Fruit fly (Drosophila melanogaster) whole organism, embryonic: Measurements from ENCODE around the gene Tomosyn.

ENCODE experiments used
- B-H2 ChIP-seq: fragments of 200-800 bp; sonication (Bioruptor generic); optimal IDR thresholded peaks from 2 replicates; lab custom pipeline; 2018; ENCODE audit warnings: missing biosample characterization, mild to moderate bottlenecking, missing genetic modification characterization
- CG10979 ChIP-seq: fragments of 200-800 bp; sonication (Bioruptor generic); optimal IDR thresholded peaks from 2 replicates; lab custom pipeline; 2018; ENCODE audit warnings: missing biosample characterization, mild to moderate bottlenecking, missing genetic modification characterization, moderate library complexity
- CG11398 ChIP-seq: fragments of 200-800 bp; sonication (Bioruptor generic); optimal IDR thresholded peaks from 2 replicates; lab custom pipeline; 2016; ENCODE audit warnings: missing biosample characterization, missing genetic modification characterization
- CG11504 ChIP-seq: fragments of 200-800 bp; sonication (Bioruptor generic); optimal IDR thresholded peaks from 3 replicates; lab custom pipeline; 2019; ENCODE audit warnings: missing biosample characterization, mild to moderate bottlenecking, missing genetic modification characterization, moderate library complexity
- CG1233 ChIP-seq: fragments of 200-800 bp; sonication (Bioruptor generic); optimal IDR thresholded peaks from 4 replicates; lab custom pipeline; 2018; ENCODE audit warnings: missing biosample characterization, mild to moderate bottlenecking, missing genetic modification characterization
- CG12942 ChIP-seq: fragments of 200-800 bp; sonication (Bioruptor generic); optimal IDR thresholded peaks from 3 replicates; lab custom pipeline; 2016; ENCODE audit warnings: missing biosample characterization, missing genetic modification characterization
- CG14014 ChIP-seq: fragments of 200-800 bp; sonication (Bioruptor generic); IDR thresholded peaks from 2 replicates; pipeline ENCODE4 v1.3.6; 2022; ENCODE audit warnings: missing biosample characterization, missing genetic modification characterization
- CG15479 ChIP-seq: fragments of 200-800 bp; sonication (Bioruptor generic); optimal IDR thresholded peaks from 3 replicates; lab custom pipeline; 2019; ENCODE audit warnings: missing biosample characterization, mild to moderate bottlenecking, missing genetic modification characterization, moderate library complexity
- CG17186 ChIP-seq: fragments of 200-800 bp; sonication (Bioruptor generic); optimal IDR thresholded peaks from 3 replicates; lab custom pipeline; 2017; ENCODE audit warnings: missing biosample characterization, missing genetic modification reagents, missing genetic modification characterization
- CG17359 ChIP-seq: fragments of 200-800 bp; sonication (Bioruptor generic); optimal IDR thresholded peaks from 3 replicates; lab custom pipeline; 2018; ENCODE audit warnings: missing biosample characterization, mild to moderate bottlenecking, missing genetic modification characterization, moderate library complexity
- CG17361 ChIP-seq: fragments of 200-800 bp; sonication (Bioruptor generic); IDR thresholded peaks from 3 replicates; pipeline ENCODE4 v1.3.6; 2022; ENCODE audit warnings: missing biosample characterization, missing genetic modification characterization
- CG17802 ChIP-seq: fragments of 200-800 bp; sonication (Bioruptor generic); optimal IDR thresholded peaks from 2 replicates; lab custom pipeline; 2018; ENCODE audit warnings: missing biosample characterization, mild to moderate bottlenecking, missing genetic modification characterization, moderate library complexity
- CG18619 ChIP-seq: fragments of 200-800 bp; sonication (Bioruptor generic); optimal IDR thresholded peaks from 3 replicates; lab custom pipeline; 2017; ENCODE audit warnings: missing biosample characterization, mild to moderate bottlenecking, missing genetic modification characterization
- CG2120 ChIP-seq: fragments of 200-800 bp; sonication (Bioruptor generic); optimal IDR thresholded peaks from 3 replicates; lab custom pipeline; 2016; ENCODE audit warnings: missing biosample characterization, missing genetic modification characterization
- CG32532 ChIP-seq: fragments of 200-800 bp; sonication (Bioruptor generic); IDR thresholded peaks from 2 replicates; pipeline ENCODE4 v1.3.6; 2022; ENCODE audit warnings: missing biosample characterization, missing genetic modification characterization
- CG34224 ChIP-seq: fragments of 200-800 bp; sonication (Bioruptor generic); IDR thresholded peaks from 3 replicates; pipeline ENCODE4 v1.3.6; 2022; ENCODE audit warnings: missing biosample characterization, missing genetic modification characterization; ENCODE audit not compliant: partially characterized antibody
- CG34376 ChIP-seq: fragments of 200-800 bp; sonication (Bioruptor generic); optimal IDR thresholded peaks from 2 replicates; lab custom pipeline; 2018; ENCODE audit warnings: missing biosample characterization, mild to moderate bottlenecking, missing genetic modification characterization
- CG4282 ChIP-seq: fragments of 200-800 bp; sonication (Bioruptor generic); optimal IDR thresholded peaks from 2 replicates; lab custom pipeline; 2016; ENCODE audit warnings: missing biosample characterization, missing genetic modification characterization
- CG5245 ChIP-seq: fragments of 200-800 bp; sonication (Bioruptor generic); optimal IDR thresholded peaks from 3 replicates; lab custom pipeline; 2016; ENCODE audit warnings: missing biosample characterization, missing genetic modification characterization
- CG8765 ChIP-seq: fragments of 200-800 bp; sonication (Bioruptor generic); IDR thresholded peaks from 2 replicates; pipeline ENCODE4 v1.3.6; 2022; ENCODE audit warnings: missing biosample characterization, missing genetic modification characterization
- CG9215 ChIP-seq: fragments of 200-800 bp; sonication (Bioruptor generic); IDR thresholded peaks from 2 replicates; pipeline ENCODE4 v1.3.6; 2022; ENCODE audit warnings: missing biosample characterization, missing genetic modification characterization
- Camta ChIP-seq: fragments of 200-800 bp; sonication (Bioruptor generic); optimal IDR thresholded peaks from 2 replicates; lab custom pipeline; 2016; ENCODE audit warnings: missing biosample characterization, missing genetic modification characterization
- Chrac-16 ChIP-seq: fragments of 200-800 bp; sonication (Bioruptor generic); optimal IDR thresholded peaks from 3 replicates; lab custom pipeline; 2016; ENCODE audit warnings: missing biosample characterization, missing genetic modification characterization
- D19A ChIP-seq: fragments of 200-800 bp; optimal IDR thresholded peaks from 3 replicates; lab custom pipeline; 2019; ENCODE audit warnings: missing biosample characterization, mild to moderate bottlenecking, missing genetic modification characterization, moderate library complexity
- D19B ChIP-seq: fragments of 200-800 bp; sonication (Bioruptor generic); optimal IDR thresholded peaks from 2 replicates; lab custom pipeline; 2017; ENCODE audit warnings: missing biosample characterization, mild to moderate bottlenecking, missing genetic modification characterization
- Dp ChIP-seq: fragments of 200-800 bp; sonication (Bioruptor generic); optimal IDR thresholded peaks from 2 replicates; lab custom pipeline; 2018; ENCODE audit warnings: missing biosample characterization, mild to moderate bottlenecking, missing genetic modification characterization, moderate library complexity
- Gug ChIP-seq: fragments of 200-800 bp; sonication (Bioruptor generic); IDR thresholded peaks from 4 replicates; pipeline ENCODE4 v1.3.6; 2022; ENCODE audit warnings: missing biosample characterization, missing genetic modification characterization
- HLH3B ChIP-seq: fragments of 200-800 bp; sonication (Bioruptor generic); IDR thresholded peaks from 2 replicates; pipeline ENCODE4 v1.3.6; 2022; ENCODE audit warnings: missing biosample characterization, missing genetic modification characterization
- Jarid2 ChIP-seq: fragments of 200-800 bp; sonication (Bioruptor generic); optimal IDR thresholded peaks from 3 replicates; lab custom pipeline; 2017; ENCODE audit warnings: mild to moderate bottlenecking, missing biosample characterization, missing genetic modification reagents, missing genetic modification characterization
- Max ChIP-seq: fragments of 200-800 bp; sonication (Bioruptor generic); optimal IDR thresholded peaks from 2 replicates; lab custom pipeline; 2016; ENCODE audit warnings: missing biosample characterization, mild to moderate bottlenecking, missing genetic modification characterization
- Meics ChIP-seq: fragments of 200-800 bp; sonication (Bioruptor generic); optimal IDR thresholded peaks from 2 replicates; lab custom pipeline; 2017; ENCODE audit warnings: missing biosample characterization, mild to moderate bottlenecking, missing genetic modification characterization
- Nf-YC ChIP-seq: fragments of 200-800 bp; optimal IDR thresholded peaks from 3 replicates; lab custom pipeline; 2019; ENCODE audit warnings: missing biosample characterization, mild to moderate bottlenecking, missing genetic modification characterization, moderate library complexity
- PHDP ChIP-seq: fragments of 200-800 bp; sonication (Bioruptor generic); optimal IDR thresholded peaks from 3 replicates; lab custom pipeline; 2018; ENCODE audit warnings: missing biosample characterization, mild to moderate bottlenecking, missing genetic modification characterization, moderate library complexity
- Ptx1 ChIP-seq: fragments of 200-800 bp; sonication (Bioruptor generic); IDR thresholded peaks from 2 replicates; pipeline ENCODE4 v1.3.6; 2022; ENCODE audit warnings: missing biosample characterization, missing genetic modification characterization
- Ravus ChIP-seq: fragments of 200-800 bp; sonication (Bioruptor generic); IDR thresholded peaks from 2 replicates; pipeline ENCODE4 v1.3.6; 2022; ENCODE audit warnings: missing biosample characterization, missing genetic modification characterization
- Rx ChIP-seq: fragments of 200-800 bp; sonication (Bioruptor generic); IDR thresholded peaks from 2 replicates; pipeline ENCODE4 v1.3.6; 2022; ENCODE audit warnings: missing biosample characterization, missing genetic modification characterization
- Spps ChIP-seq: fragments of 200-800 bp; sonication (Bioruptor generic); optimal IDR thresholded peaks from 2 replicates; lab custom pipeline; 2018; ENCODE audit warnings: missing biosample characterization, mild to moderate bottlenecking, missing genetic modification characterization
- abd-A ChIP-seq: fragments of 200-800 bp; sonication (Bioruptor generic); optimal IDR thresholded peaks from 3 replicates; lab custom pipeline; 2019; ENCODE audit warnings: missing biosample characterization, mild to moderate bottlenecking, missing genetic modification characterization, moderate library complexity
- bigmax ChIP-seq: fragments of 200-800 bp; sonication (Bioruptor generic); optimal IDR thresholded peaks from 2 replicates; lab custom pipeline; 2018; ENCODE audit warnings: missing biosample characterization, mild to moderate bottlenecking, missing genetic modification characterization
- cas ChIP-seq: fragments of 200-800 bp; sonication (Bioruptor generic); IDR thresholded peaks from 2 replicates; pipeline ENCODE4 v1.3.6; 2022; ENCODE audit warnings: missing biosample characterization, missing genetic modification characterization
- chn ChIP-seq: fragments of 200-800 bp; sonication (Bioruptor generic); optimal IDR thresholded peaks from 2 replicates; lab custom pipeline; 2016; ENCODE audit warnings: missing biosample characterization, missing genetic modification characterization
- ems ChIP-seq: fragments of 200-800 bp; sonication (Bioruptor generic); optimal IDR thresholded peaks from 3 replicates; lab custom pipeline; 2016; ENCODE audit warnings: missing biosample characterization, missing genetic modification characterization
- h ChIP-seq: fragments of >200 bp; optimal IDR thresholded peaks from 2 replicates; lab custom pipeline; 2017
- jigr1 ChIP-seq: fragments of 200-800 bp; sonication (Bioruptor generic); IDR thresholded peaks from 3 replicates; pipeline ENCODE4 v1.3.6; 2022; ENCODE audit warnings: missing biosample characterization, missing genetic modification characterization
- mam ChIP-seq: fragments of 200-800 bp; sonication (Bioruptor generic); optimal IDR thresholded peaks from 3 replicates; lab custom pipeline; 2016; ENCODE audit warnings: missing biosample characterization, missing genetic modification characterization
- p53 ChIP-seq: fragments of 200-800 bp; sonication (Bioruptor generic); optimal IDR thresholded peaks from 2 replicates; lab custom pipeline; 2016; ENCODE audit warnings: missing biosample characterization, missing genetic modification characterization
- pfk ChIP-seq: fragments of 200-800 bp; sonication (Bioruptor generic); optimal IDR thresholded peaks from 2 replicates; lab custom pipeline; 2018; ENCODE audit warnings: missing biosample characterization, mild to moderate bottlenecking, missing genetic modification characterization, moderate library complexity
- sisA ChIP-seq: fragments of 200-800 bp; sonication (Bioruptor generic); IDR thresholded peaks from 2 replicates; pipeline ENCODE4 v1.3.6; 2022; ENCODE audit warnings: missing biosample characterization, missing genetic modification characterization
- sqz ChIP-seq: fragments of 200-800 bp; sonication (Bioruptor generic); optimal IDR thresholded peaks from 3 replicates; lab custom pipeline; 2018; ENCODE audit warnings: missing biosample characterization, mild to moderate bottlenecking, missing genetic modification characterization
- trem ChIP-seq: fragments of 200-800 bp; optimal IDR thresholded peaks from 3 replicates; lab custom pipeline; 2019; ENCODE audit warnings: missing biosample characterization, mild to moderate bottlenecking, missing genetic modification characterization, moderate library complexity
- unpg ChIP-seq: fragments of 200-800 bp; sonication (Bioruptor generic); optimal IDR thresholded peaks from 3 replicates; lab custom pipeline; 2018; ENCODE audit warnings: missing biosample characterization, mild to moderate bottlenecking, missing genetic modification characterization, moderate library complexity

The Tomosyn gene

dm6 chrX:12699095-12699750 is 67.8 kb downstream of the Tomosyn start (continued):
- TF ChIP-seq CG34224 (GFP tag; lab: Robert Waterston, UW) = no peak
- TF ChIP-seq p53 = no peak
- no peak for TF ChIP-seq CG34376
- TF ChIP-seq CG5245 = no peak
- TF ChIP-seq trem (tag; lab: Kevin White, UChicago) = peak; percentile 2
- no peak for TF ChIP-seq CG17186
- no peak for TF ChIP-seq jigr1 (GFP tag; lab: Robert Waterston, UW)
- TF ChIP-seq Dp (GFP tag; lab: Kevin White, UChicago) = no peak
- peak; percentile 27 for TF ChIP-seq Camta (GFP tag; lab: Kevin White, UChicago)
- peak; percentile 34 for TF ChIP-seq Meics
- TF ChIP-seq CG11398 (GFP tag; lab: Kevin White, UChicago) = no peak
- TF ChIP-seq CG12942 (GFP tag; lab: Kevin White, UChicago) = no peak
- TF ChIP-seq Jarid2 (GFP tag; lab: Kevin White, UChicago) = no peak
- TF ChIP-seq CG32532 (GFP tag; lab: Robert Waterston, UW) = peak; percentile 35; the same call in 1 of the 2 replicates
- TF ChIP-seq CG18619 = no peak
- TF ChIP-seq HLH3B (GFP tag; lab: Robert Waterston, UW) = no peak
- TF ChIP-seq chn (GFP tag; lab: Kevin White, UChicago) = peak; percentile 1
- no peak for TF ChIP-seq Nf-YC (tag; lab: Kevin White, UChicago)
- peak; percentile 14 for TF ChIP-seq CG17359
- no peak for TF ChIP-seq B-H2 (GFP tag; lab: Kevin White, UChicago)
- no peak for TF ChIP-seq Chrac-16 (GFP tag; lab: Kevin White, UChicago)
- peak; percentile 21 for TF ChIP-seq sqz (GFP tag; lab: Kevin White, UChicago)
- peak; percentile 59 for TF ChIP-seq CG11504 (tag; lab: Kevin White, UChicago)
- TF ChIP-seq CG15479 (GFP tag; lab: Kevin White, UChicago) = no peak
- TF ChIP-seq h (lab: Kevin White, UChicago) = no peak
- TF ChIP-seq pfk (GFP tag; lab: Kevin White, UChicago) = no peak
- no peak for TF ChIP-seq ems (GFP tag; lab: Kevin White, UChicago)
- TF ChIP-seq Max = no peak
- no peak for TF ChIP-seq CG9215
- peak; percentile 25; the same call in 1 of the 2 replicates for TF ChIP-seq sisA (GFP tag; lab: Robert Waterston, UW)
- no peak for TF ChIP-seq CG8765 (GFP tag; lab: Robert Waterston, UW)
- peak; percentile 55 for TF ChIP-seq CG10979 (tag; lab: Kevin White, UChicago)
- peak; percentile 9 for TF ChIP-seq mam (GFP tag; lab: Kevin White, UChicago)
- no peak for TF ChIP-seq abd-A
- peak; percentile 43 for TF ChIP-seq CG2120
- no peak for TF ChIP-seq CG1233 (GFP tag; lab: Kevin White, UChicago)
- TF ChIP-seq Rx (GFP tag; lab: Robert Waterston, UW) = 0 out of 2 replicates have a peak, but pooled peaks have one; percentile 18
- TF ChIP-seq Ptx1 = no peak
- TF ChIP-seq D19A (tag; lab: Kevin White, UChicago) = no peak
- TF ChIP-seq bigmax (GFP tag; lab: Kevin White, UChicago) = no peak
- peak; percentile 12 for TF ChIP-seq Spps
- TF ChIP-seq Ravus = no peak
- 0 out of 3 replicates have a peak, but pooled peaks have one; percentile 34 for TF ChIP-seq CG17361 (GFP tag; lab: Robert Waterston, UW)
- peak; percentile 32 for TF ChIP-seq unpg (GFP tag; lab: Kevin White, UChicago)
- no peak for TF ChIP-seq PHDP (tag; lab: Kevin White, UChicago)
- no peak for TF ChIP-seq D19B
- no peak for TF ChIP-seq Gug (GFP tag; lab: Robert Waterston, UW)
- no peak for TF ChIP-seq cas
- TF ChIP-seq CG17802 (tag; lab: Kevin White, UChicago) = no peak
- TF ChIP-seq CG14014 (GFP tag; lab: Robert Waterston, UW) = peak; percentile 61; the same call in 1 of the 2 replicates
- no peak for TF ChIP-seq CG4282 (GFP tag; lab: Kevin White, UChicago)
